Fruit fly (Drosophila melanogaster): Measurements from ENCODE around the gene CG13315.
A peak's percentile ranks its signal among the peaks of the same experiment; 100 is the strongest.

Gene CG13315

DNA sequence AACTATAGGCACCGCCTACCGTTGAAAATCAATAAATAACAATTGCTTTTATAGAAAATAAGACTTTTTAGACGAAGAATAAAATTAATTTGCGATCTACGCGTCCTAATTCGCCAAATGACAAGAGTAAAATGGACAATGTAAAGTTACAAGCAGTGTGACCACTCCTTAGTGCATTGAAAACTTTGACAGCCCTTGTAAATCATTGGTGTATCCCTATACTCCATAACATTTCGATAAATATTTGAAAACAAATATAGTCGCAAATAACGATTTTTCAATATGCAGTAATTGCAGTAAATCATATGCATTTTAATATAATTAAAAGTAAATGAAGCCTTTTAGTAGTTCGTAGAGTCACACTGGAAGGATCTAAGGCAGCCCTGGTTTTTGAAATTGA lies 33.9 kb upstream of the CG13315 start:
- TF ChIP-seq gl (tag; optimal IDR thresholded peaks at IDR 0.05) (no peak), CG4496 (GFP tag; IDR thresholded peaks at IDR 0.05) (no peak), D1 (tag; optimal IDR thresholded peaks at IDR 0.05) (no peak), CG8301 (tag; optimal IDR thresholded peaks at IDR 0.05) (no peak), CG15710 (tag; optimal IDR thresholded peaks at IDR 0.05) (no peak), rn (GFP tag; IDR thresholded peaks at IDR 0.05) (no peak)

DNA sequence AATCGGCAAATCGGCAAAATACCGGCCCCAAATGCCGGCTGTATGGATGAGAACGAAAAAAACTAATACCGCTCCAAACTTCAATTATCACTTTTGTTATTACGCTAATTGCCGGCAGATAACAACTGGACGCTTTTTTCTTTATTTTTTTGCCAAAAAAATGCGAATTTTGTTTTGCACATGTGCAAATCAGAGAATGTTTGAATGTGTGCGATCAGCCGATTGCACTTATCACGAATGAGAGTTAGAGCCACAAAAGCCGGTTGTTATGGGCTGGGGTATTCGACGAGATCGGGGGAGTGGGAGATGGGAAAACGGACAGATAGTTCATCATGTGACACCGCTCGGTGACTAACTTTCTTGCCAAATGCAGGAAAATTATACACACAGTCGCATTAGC lies 33.1 kb upstream of the CG13315 start:
- no peak for TF ChIP-seq CG14655 (GFP tag; optimal IDR thresholded peaks at IDR 0.05)
- no peak for TF ChIP-seq CG8301 (tag; optimal IDR thresholded peaks at IDR 0.05)
- TF ChIP-seq D1 (tag; optimal IDR thresholded peaks at IDR 0.05), result no peak
- no peak for TF ChIP-seq CG34367 (tag; optimal IDR thresholded peaks at IDR 0.05)
- no peak for TF ChIP-seq CG13204 (GFP tag; optimal IDR thresholded peaks at IDR 0.05)
- no peak for TF ChIP-seq Pif1B (GFP tag; optimal IDR thresholded peaks at IDR 0.05)
- no peak for TF ChIP-seq CG32121 (GFP tag; IDR thresholded peaks at IDR 0.05)
- TF ChIP-seq CG9948 (tag; optimal IDR thresholded peaks at IDR 0.05), result no peak
- no peak for TF ChIP-seq gl (tag; optimal IDR thresholded peaks at IDR 0.05)
- TF ChIP-seq CG8159 (tag; optimal IDR thresholded peaks at IDR 0.05), result no peak
- TF ChIP-seq CG15710 (tag; optimal IDR thresholded peaks at IDR 0.05), result no peak

DNA sequence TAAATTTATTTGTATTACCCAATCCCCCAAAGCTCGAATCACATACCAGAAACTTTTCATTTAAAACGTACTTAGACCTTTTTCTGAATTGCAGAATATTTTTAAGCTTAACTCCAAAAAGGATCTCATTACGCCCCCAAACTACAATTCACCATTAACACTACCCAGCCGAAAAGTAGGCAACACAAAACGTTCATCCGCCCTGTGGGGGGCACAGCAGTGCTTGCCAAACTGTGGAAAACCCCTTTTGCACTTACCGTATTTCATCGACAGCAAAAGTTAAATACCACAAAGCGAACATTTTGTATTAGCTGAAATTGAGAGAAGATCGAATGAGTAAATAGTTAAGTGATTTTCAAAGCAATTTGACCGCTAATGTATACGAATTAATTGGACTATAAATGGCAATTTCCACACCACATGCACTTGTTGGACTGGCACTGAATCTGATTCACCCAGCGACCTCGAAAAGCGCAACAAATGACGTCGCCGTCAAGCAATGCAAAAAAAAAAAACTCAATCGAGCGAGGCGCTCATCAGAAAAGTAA lies 32.4 kb upstream of the CG13315 start:
- TF ChIP-seq CG10348 (GFP tag; IDR thresholded peaks at IDR 0.05) (no peak), Snoo (tag; optimal IDR thresholded peaks at IDR 0.05) (no peak), Ets98B (GFP tag; IDR thresholded peaks at IDR 0.05) (peak; percentile 9; the same call in 1 of the 2 replicates)

DNA sequence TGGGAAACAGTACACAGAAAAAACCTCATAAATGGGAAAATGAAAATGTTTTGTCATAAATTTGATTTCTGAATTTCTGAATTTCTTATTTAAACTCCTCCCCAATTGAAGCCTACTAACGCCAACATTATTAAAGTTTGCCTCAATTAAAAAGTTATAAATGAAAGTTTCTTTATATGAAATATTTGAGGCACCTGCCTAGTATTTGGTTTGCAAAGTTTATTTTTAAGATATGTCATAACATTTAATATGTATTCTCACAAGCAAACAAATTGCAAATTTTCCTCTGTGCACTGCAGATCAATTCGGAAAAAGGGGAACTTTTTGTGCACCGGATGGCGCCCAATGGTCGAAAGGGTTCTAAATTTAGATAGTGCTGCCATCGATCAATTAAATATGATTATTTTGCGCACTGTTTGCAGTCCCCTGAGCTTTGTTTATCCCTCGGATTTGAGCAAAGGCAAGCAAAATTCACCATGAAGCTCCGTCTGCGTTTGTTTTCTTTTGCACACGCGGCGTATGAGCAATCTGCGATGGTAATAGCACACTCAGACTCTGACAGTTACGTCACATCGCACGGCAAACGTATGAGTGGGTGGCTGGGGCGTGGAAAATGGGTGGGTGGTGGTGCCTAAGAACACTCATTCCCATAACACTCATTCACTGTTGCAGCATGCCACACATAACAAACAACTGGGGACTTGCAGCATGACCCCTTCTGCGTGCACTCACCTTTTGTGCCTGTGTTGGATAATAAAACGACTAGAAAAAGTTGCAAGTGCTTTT lies 31.5 kb upstream of the CG13315 start:
- TF ChIP-seq CG13204 (GFP tag; optimal IDR thresholded peaks at IDR 0.05), result no peak
- 0 out of 2 replicates have a peak, but pooled peaks have one; percentile 15 for TF ChIP-seq CG12605 (GFP tag; IDR thresholded peaks at IDR 0.05)
- no peak for TF ChIP-seq D1 (tag; optimal IDR thresholded peaks at IDR 0.05)
- no peak for TF ChIP-seq CG10348 (GFP tag; IDR thresholded peaks at IDR 0.05)
- no peak for TF ChIP-seq Pif1B (GFP tag; optimal IDR thresholded peaks at IDR 0.05)
- peak; percentile 29 for TF ChIP-seq EcR (GFP tag; optimal IDR thresholded peaks at IDR 0.05)
- TF ChIP-seq fd96Ca (GFP tag; IDR thresholded peaks at IDR 0.05), result 0 out of 3 replicates have a peak, but pooled peaks have one; percentile 1
- TF ChIP-seq gl (tag; optimal IDR thresholded peaks at IDR 0.05), result no peak
- TF ChIP-seq CG8159 (tag; optimal IDR thresholded peaks at IDR 0.05), result peak; percentile 42
- peak; percentile 71 for TF ChIP-seq CG8301 (tag; optimal IDR thresholded peaks at IDR 0.05)
- no peak for TF ChIP-seq Snoo (tag; optimal IDR thresholded peaks at IDR 0.05)
- TF ChIP-seq rn (GFP tag; IDR thresholded peaks at IDR 0.05), result peak; percentile 54
- peak; percentile 32 for TF ChIP-seq CG15710 (tag; optimal IDR thresholded peaks at IDR 0.05)
- TF ChIP-seq CG34367 (tag; optimal IDR thresholded peaks at IDR 0.05), result peak; percentile 5
- peak; percentile 17 for TF ChIP-seq CG17806 (tag; optimal IDR thresholded peaks at IDR 0.05)
- TF ChIP-seq CG9948 (tag; optimal IDR thresholded peaks at IDR 0.05), result peak; percentile 46
- peak; percentile 59; the same call in 2 of the 3 replicates for TF ChIP-seq CG4496 (GFP tag; IDR thresholded peaks at IDR 0.05)
- TF ChIP-seq Ets98B (GFP tag; IDR thresholded peaks at IDR 0.05), result peak; percentile 65
- TF ChIP-seq CG32121 (GFP tag; IDR thresholded peaks at IDR 0.05), result peak; percentile 73
- TF ChIP-seq Pif1A (GFP tag; optimal IDR thresholded peaks at IDR 0.05), result peak; percentile 52
- peak; percentile 76 for TF ChIP-seq CG14655 (GFP tag; optimal IDR thresholded peaks at IDR 0.05)

DNA sequence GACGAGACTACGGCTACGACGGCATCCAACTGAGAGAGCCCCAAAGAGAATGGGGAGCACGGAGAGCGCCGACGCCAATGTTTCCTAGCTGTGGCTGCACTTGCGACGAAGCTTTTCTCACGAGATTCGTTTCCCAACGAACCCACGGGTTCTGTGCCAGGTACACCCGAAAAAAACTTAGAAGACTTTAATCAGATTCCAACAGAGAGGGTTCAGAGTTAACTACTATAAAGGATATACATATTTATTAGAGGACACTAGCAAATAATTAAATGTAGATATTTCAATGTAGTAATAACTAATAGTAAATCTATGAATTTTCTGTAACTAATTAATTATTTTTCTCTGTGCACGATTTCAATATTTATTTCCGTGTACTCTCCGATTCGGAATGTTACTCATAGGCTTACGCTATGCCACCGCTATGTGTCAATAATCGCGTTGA lies 30.7 kb upstream of the CG13315 start, which contains the start of gene Argk1:
Gene Argk1, minus strand, starts transcription at position 31 of the 445 bp plus-strand sequence.
- peak; percentile 74 for TF ChIP-seq Ets98B (GFP tag; IDR thresholded peaks at IDR 0.05)
- peak; percentile 37 for TF ChIP-seq CG15710 (tag; optimal IDR thresholded peaks at IDR 0.05)
- TF ChIP-seq EcR (GFP tag; optimal IDR thresholded peaks at IDR 0.05), result no peak
- no peak for TF ChIP-seq CG9948 (tag; optimal IDR thresholded peaks at IDR 0.05)
- peak; percentile 83 for TF ChIP-seq CG4496 (GFP tag; IDR thresholded peaks at IDR 0.05)
- TF ChIP-seq Snoo (tag; optimal IDR thresholded peaks at IDR 0.05), result no peak
- peak; percentile 68 for TF ChIP-seq CG12605 (GFP tag; IDR thresholded peaks at IDR 0.05)
- no peak for TF ChIP-seq CG17806 (tag; optimal IDR thresholded peaks at IDR 0.05)
- no peak for TF ChIP-seq CG13204 (GFP tag; optimal IDR thresholded peaks at IDR 0.05)
- TF ChIP-seq fd96Ca (GFP tag; IDR thresholded peaks at IDR 0.05), result peak; percentile 64; the same call in 2 of the 3 replicates
- no peak for TF ChIP-seq CG8159 (tag; optimal IDR thresholded peaks at IDR 0.05)
- peak; percentile 18 for TF ChIP-seq CG34367 (tag; optimal IDR thresholded peaks at IDR 0.05)
- peak; percentile 36; the same call in 1 of the 2 replicates for TF ChIP-seq rn (GFP tag; IDR thresholded peaks at IDR 0.05)
- TF ChIP-seq CG32121 (GFP tag; IDR thresholded peaks at IDR 0.05), result peak; percentile 90
- TF ChIP-seq gl (tag; optimal IDR thresholded peaks at IDR 0.05), result no peak
- TF ChIP-seq Pif1B (GFP tag; optimal IDR thresholded peaks at IDR 0.05), result peak; percentile 22
- TF ChIP-seq Pif1A (GFP tag; optimal IDR thresholded peaks at IDR 0.05), result peak; percentile 12
- peak; percentile 27 for TF ChIP-seq CG8301 (tag; optimal IDR thresholded peaks at IDR 0.05)
- TF ChIP-seq CG14655 (GFP tag; optimal IDR thresholded peaks at IDR 0.05), result peak; percentile 23

DNA sequence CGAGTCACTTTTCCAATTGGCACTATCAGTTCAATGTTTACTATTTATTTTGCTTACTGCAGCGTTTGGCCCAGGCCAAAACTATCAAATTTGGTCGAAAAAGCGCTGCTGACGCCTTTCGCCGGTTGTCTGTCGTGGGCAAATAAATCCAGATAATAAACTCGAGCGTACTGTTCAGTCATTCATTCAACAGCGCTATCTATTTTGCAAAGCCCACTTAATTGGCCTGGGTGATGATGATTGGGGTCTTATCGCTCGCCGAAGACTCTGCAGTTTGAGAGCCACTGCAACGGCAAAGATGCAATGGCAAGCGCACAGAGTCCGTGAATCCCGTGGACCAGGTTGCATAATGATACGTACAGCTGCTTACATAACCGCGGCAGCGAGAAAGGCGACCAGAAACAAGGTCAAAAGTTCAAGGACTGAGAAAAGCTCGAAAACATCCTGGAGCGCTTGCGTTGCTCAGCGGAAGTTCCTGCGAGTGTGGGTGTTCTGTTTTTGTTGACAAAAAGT lies 30.1 kb upstream of the CG13315 start:
- TF ChIP-seq fd96Ca (GFP tag; IDR thresholded peaks at IDR 0.05), result 0 out of 3 replicates have a peak, but pooled peaks have one; percentile 12
- TF ChIP-seq CG10348 (GFP tag; IDR thresholded peaks at IDR 0.05), result no peak
- TF ChIP-seq rn (GFP tag; IDR thresholded peaks at IDR 0.05), result no peak
- TF ChIP-seq CG9948 (tag; optimal IDR thresholded peaks at IDR 0.05), result no peak
- peak; percentile 10 for TF ChIP-seq EcR (GFP tag; optimal IDR thresholded peaks at IDR 0.05)

Data from whole organism, pupa.